Fruit fly (Drosophila melanogaster) whole organism, embryonic: ENCODE data around the gene RabX4.

Source experiments
- B-H2 ChIP-seq: fragments of 200-800 bp; sonication (Bioruptor generic); optimal IDR thresholded peaks from 2 replicates; lab custom pipeline; 2018; ENCODE audit warnings: missing biosample characterization, mild to moderate bottlenecking, missing genetic modification characterization
- C15 ChIP-seq: fragments of 200-800 bp; sonication (Bioruptor generic); IDR thresholded peaks from 3 replicates; pipeline ENCODE4 v1.3.6; 2022; ENCODE audit warnings: missing biosample characterization, missing genetic modification characterization
- CG10462 ChIP-seq: fragments of 200-800 bp; sonication (Bioruptor generic); optimal IDR thresholded peaks from 2 replicates; lab custom pipeline; 2016; ENCODE audit warnings: missing biosample characterization, missing genetic modification characterization
- CG10565 ChIP-seq: fragments of 200-800 bp; sonication (Bioruptor generic); optimal IDR thresholded peaks from 3 replicates; lab custom pipeline; 2016; ENCODE audit warnings: missing biosample characterization, mild to moderate bottlenecking, missing genetic modification characterization
- CG12071 ChIP-seq: fragments of 200-800 bp; sonication (Bioruptor generic); optimal IDR thresholded peaks from 3 replicates; lab custom pipeline; 2018; ENCODE audit warnings: missing biosample characterization, mild to moderate bottlenecking, missing genetic modification characterization
- CG15269 ChIP-seq: fragments of 200-800 bp; sonication (Bioruptor generic); optimal IDR thresholded peaks from 2 replicates; lab custom pipeline; 2018; ENCODE audit warnings: missing biosample characterization, mild to moderate bottlenecking, missing genetic modification characterization, moderate library complexity
- CG1529 ChIP-seq: fragments of 200-800 bp; sonication (Bioruptor generic); optimal IDR thresholded peaks from 3 replicates; lab custom pipeline; 2018; ENCODE audit warnings: missing biosample characterization, missing genetic modification characterization
- CG15514 ChIP-seq: fragments of 200-800 bp; sonication (Bioruptor generic); optimal IDR thresholded peaks from 3 replicates; lab custom pipeline; 2017; ENCODE audit warnings: missing biosample characterization, missing genetic modification characterization, mild to moderate bottlenecking, moderate library complexity, missing genetic modification reagents
- CG17829 ChIP-seq: fragments of 200-800 bp; optimal IDR thresholded peaks from 2 replicates; lab custom pipeline; 2019; ENCODE audit warnings: missing biosample characterization, mild to moderate bottlenecking, missing genetic modification characterization, moderate library complexity
- CG18764 ChIP-seq: fragments of 200-800 bp; sonication (Bioruptor generic); optimal IDR thresholded peaks from 3 replicates; lab custom pipeline; 2016; ENCODE audit warnings: missing biosample characterization, missing genetic modification characterization
- CG3726 ChIP-seq: fragments of 200-800 bp; sonication (Bioruptor generic); IDR thresholded peaks from 3 replicates; pipeline ENCODE4, ENCODE4 v1.3.6; 2022; ENCODE audit warnings: missing biosample characterization, missing genetic modification characterization
- CG4424 ChIP-seq: fragments of 200-800 bp; sonication (Bioruptor generic); optimal IDR thresholded peaks from 3 replicates; lab custom pipeline; 2016; ENCODE audit warnings: missing biosample characterization, missing genetic modification characterization
- CG6683 ChIP-seq: fragments of 200-800 bp; sonication (Bioruptor generic); optimal IDR thresholded peaks from 2 replicates; lab custom pipeline; 2017; ENCODE audit warnings: missing biosample characterization, mild to moderate bottlenecking, missing genetic modification characterization, missing genetic modification reagents
- CG7786 ChIP-seq: fragments of 200-800 bp; sonication (Bioruptor generic); optimal IDR thresholded peaks from 2 replicates; lab custom pipeline; 2016; ENCODE audit warnings: missing biosample characterization, missing genetic modification characterization
- CG9727 ChIP-seq: fragments of 200-800 bp; sonication (Bioruptor generic); optimal IDR thresholded peaks from 3 replicates; lab custom pipeline; 2017; ENCODE audit warnings: missing biosample characterization, mild to moderate bottlenecking, missing genetic modification characterization
- CG9817 ChIP-seq: fragments of 200-800 bp; sonication (Bioruptor generic); optimal IDR thresholded peaks from 2 replicates; lab custom pipeline; 2018; ENCODE audit warnings: missing biosample characterization, mild to moderate bottlenecking, missing genetic modification characterization, moderate library complexity
- CTCF ChIP-seq: fragments of 200-800 bp; sonication (Bioruptor generic); optimal IDR thresholded peaks from 2 replicates; lab custom pipeline; 2017; ENCODE audit warnings: missing biosample characterization, mild to moderate bottlenecking, missing genetic modification characterization, moderate library complexity
- CoRest ChIP-seq: fragments of 200-800 bp; sonication (Bioruptor generic); optimal IDR thresholded peaks from 3 replicates; lab custom pipeline; 2018; ENCODE audit warnings: missing biosample characterization, mild to moderate bottlenecking, missing genetic modification characterization, moderate library complexity
- Dref ChIP-seq: fragments of 200-800 bp; sonication (Bioruptor generic); IDR thresholded peaks from 2 replicates; pipeline ENCODE4 v1.3.6; 2022; ENCODE audit warnings: missing biosample characterization, missing genetic modification characterization
- E2f2 ChIP-seq: fragments of 200-800 bp; sonication (Bioruptor generic); IDR thresholded peaks from 2 replicates; pipeline ENCODE4 v1.3.6; 2022; ENCODE audit warnings: missing biosample characterization, missing genetic modification characterization
- Eip74EF ChIP-seq, 2 experiments: fragments of 200-800 bp in 1 of 2; fragments of >200 bp in 1 of 2; sonication (Bioruptor generic) in 1 of 2; optimal IDR thresholded peaks; 2 replicates each; lab custom pipeline; 2017 to 2019; ENCODE audit warnings: missing biosample characterization in 2 of 2, missing genetic modification characterization in 2 of 2, mild to moderate bottlenecking in 1 of 2, moderate library complexity in 1 of 2
- Ets65A ChIP-seq: fragments of 200-800 bp; sonication (Bioruptor generic); peaks from one replicate; lab custom pipeline; 2016; ENCODE audit warnings: missing biosample characterization, missing genetic modification characterization
- Hand ChIP-seq: fragments of 200-800 bp; sonication (Bioruptor generic); optimal IDR thresholded peaks from 2 replicates; lab custom pipeline; 2017; ENCODE audit warnings: mild to moderate bottlenecking, missing biosample characterization, missing genetic modification reagents, missing genetic modification characterization
- Hsf ChIP-seq: fragments of 200-800 bp; sonication (Bioruptor generic); optimal IDR thresholded peaks from 3 replicates; lab custom pipeline; 2016; ENCODE audit warnings: missing biosample characterization, missing genetic modification characterization
- MESR4 ChIP-seq: fragments of 200-800 bp; sonication (Bioruptor generic); optimal IDR thresholded peaks from 2 replicates; lab custom pipeline; 2018; ENCODE audit warnings: missing biosample characterization, mild to moderate bottlenecking, missing genetic modification characterization, moderate library complexity
- Max ChIP-seq: fragments of 200-800 bp; sonication (Bioruptor generic); optimal IDR thresholded peaks from 2 replicates; lab custom pipeline; 2016; ENCODE audit warnings: missing biosample characterization, mild to moderate bottlenecking, missing genetic modification characterization
- Meics ChIP-seq: fragments of 200-800 bp; sonication (Bioruptor generic); optimal IDR thresholded peaks from 2 replicates; lab custom pipeline; 2017; ENCODE audit warnings: missing biosample characterization, mild to moderate bottlenecking, missing genetic modification characterization
- Oaz ChIP-seq: fragments of 200-800 bp; sonication (Bioruptor generic); IDR thresholded peaks from 2 replicates; pipeline ENCODE4 v1.3.6; 2022; ENCODE audit warnings: missing biosample characterization, missing genetic modification characterization
- Oli ChIP-seq: fragments of 200-800 bp; sonication (Bioruptor generic); optimal IDR thresholded peaks from 2 replicates; lab custom pipeline; 2018; ENCODE audit warnings: missing biosample characterization, mild to moderate bottlenecking, missing genetic modification characterization, moderate library complexity
- Rfx ChIP-seq: fragments of 200-800 bp; sonication (Bioruptor generic); IDR thresholded peaks from 2 replicates; pipeline ENCODE4 v1.3.6; 2022; ENCODE audit warnings: missing biosample characterization, missing genetic modification characterization
- Scr ChIP-seq: fragments of 200-800 bp; sonication (Bioruptor generic); IDR thresholded peaks from 2 replicates; pipeline ENCODE4 v1.3.6; 2022; ENCODE audit warnings: missing biosample characterization, missing genetic modification characterization; ENCODE audit not compliant: partially characterized antibody
- Sin3A ChIP-seq: fragments of >200 bp; optimal IDR thresholded peaks from 2 replicates; lab custom pipeline; 2018
- Spps ChIP-seq: fragments of 200-800 bp; sonication (Bioruptor generic); optimal IDR thresholded peaks from 2 replicates; lab custom pipeline; 2018; ENCODE audit warnings: missing biosample characterization, mild to moderate bottlenecking, missing genetic modification characterization
- Ssrp ChIP-seq: fragments of 200-800 bp; sonication (Bioruptor generic); optimal IDR thresholded peaks from 2 replicates; lab custom pipeline; 2018; ENCODE audit warnings: missing biosample characterization, mild to moderate bottlenecking, missing genetic modification characterization, moderate library complexity
- Taf1 ChIP-seq: fragments of 200-800 bp; sonication (Bioruptor generic); IDR thresholded peaks from 2 replicates; pipeline ENCODE4 v1.3.6; 2022; ENCODE audit warnings: missing biosample characterization, missing genetic modification characterization
- Xbp1 ChIP-seq: fragments of 200-800 bp; sonication (Bioruptor generic); optimal IDR thresholded peaks from 3 replicates; lab custom pipeline; 2016; ENCODE audit warnings: missing biosample characterization, mild to moderate bottlenecking, missing genetic modification characterization
- ara ChIP-seq: fragments of 200-800 bp; sonication (Bioruptor generic); IDR thresholded peaks from 2 replicates; pipeline ENCODE4 v1.3.6; 2022; ENCODE audit warnings: missing biosample characterization, missing genetic modification characterization
- ase ChIP-seq: fragments of 200-800 bp; sonication (Bioruptor generic); IDR thresholded peaks from 3 replicates; pipeline ENCODE4 v1.3.6; 2022; ENCODE audit warnings: missing biosample characterization, missing genetic modification characterization
- crp ChIP-seq, 2 experiments: fragments of 200-800 bp; sonication (Bioruptor generic); optimal IDR thresholded peaks; 2 replicates in 1 of 2; 3 replicates in 1 of 2; lab custom pipeline; 2017; ENCODE audit warnings: missing biosample characterization in 2 of 2, missing genetic modification characterization in 2 of 2, mild to moderate bottlenecking in 1 of 2, moderate library complexity in 1 of 2
- eve ChIP-seq, 2 experiments: fragments of >200 bp; optimal IDR thresholded peaks; 2 replicates each; lab custom pipeline; 2017; ENCODE audit warnings: missing biosample characterization in 2 of 2, missing genetic modification characterization in 2 of 2
- luna ChIP-seq: fragments of 200-800 bp; sonication (Bioruptor generic); optimal IDR thresholded peaks from 2 replicates; lab custom pipeline; 2016; ENCODE audit warnings: missing biosample characterization, missing genetic modification characterization
- nmo ChIP-seq: fragments of 200-800 bp; sonication (Bioruptor generic); optimal IDR thresholded peaks from 2 replicates; lab custom pipeline; 2018; ENCODE audit warnings: missing biosample characterization, mild to moderate bottlenecking, missing genetic modification characterization, moderate library complexity
- odd ChIP-seq: fragments of 200-800 bp; sonication (Bioruptor generic); optimal IDR thresholded peaks from 2 replicates; lab custom pipeline; 2017; ENCODE audit warnings: missing biosample characterization, mild to moderate bottlenecking, missing genetic modification characterization
- phol ChIP-seq: fragments of 200-800 bp; sonication (Bioruptor generic); optimal IDR thresholded peaks from 3 replicates; lab custom pipeline; 2018; ENCODE audit warnings: missing biosample characterization, mild to moderate bottlenecking, missing genetic modification characterization, moderate library complexity
- pum ChIP-seq: fragments of 200-800 bp; sonication (Bioruptor generic); optimal IDR thresholded peaks from 2 replicates; lab custom pipeline; 2016; ENCODE audit warnings: missing biosample characterization, missing genetic modification characterization
- pzg ChIP-seq: fragments of 200-800 bp; sonication (Bioruptor generic); optimal IDR thresholded peaks from 3 replicates; lab custom pipeline; 2018; ENCODE audit warnings: missing biosample characterization, mild to moderate bottlenecking, missing genetic modification characterization, moderate library complexity
- rib ChIP-seq: fragments of 200-800 bp; sonication (Bioruptor generic); IDR thresholded peaks from 2 replicates; pipeline ENCODE4 v1.3.6; 2022; ENCODE audit warnings: missing biosample characterization, missing genetic modification characterization
- run ChIP-seq: fragments of 200-800 bp; sonication (Bioruptor generic); optimal IDR thresholded peaks from 3 replicates; lab custom pipeline; 2018; ENCODE audit warnings: missing biosample characterization, mild to moderate bottlenecking, missing genetic modification characterization
- slou ChIP-seq: fragments of 200-800 bp; sonication (Bioruptor generic); optimal IDR thresholded peaks from 3 replicates; lab custom pipeline; 2016; ENCODE audit warnings: missing biosample characterization, missing genetic modification characterization
- sqz ChIP-seq: fragments of 200-800 bp; sonication (Bioruptor generic); optimal IDR thresholded peaks from 3 replicates; lab custom pipeline; 2018; ENCODE audit warnings: missing biosample characterization, mild to moderate bottlenecking, missing genetic modification characterization
- yki ChIP-seq: fragments of >200 bp; optimal IDR thresholded peaks from 3 replicates; lab custom pipeline; 2018
- zfh1 ChIP-seq: fragments of 200-800 bp; sonication (Bioruptor generic); IDR thresholded peaks from 3 replicates; pipeline ENCODE4 v1.3.6; 2022; ENCODE audit warnings: missing biosample characterization, missing genetic modification characterization

Gene RabX4

DNA sequence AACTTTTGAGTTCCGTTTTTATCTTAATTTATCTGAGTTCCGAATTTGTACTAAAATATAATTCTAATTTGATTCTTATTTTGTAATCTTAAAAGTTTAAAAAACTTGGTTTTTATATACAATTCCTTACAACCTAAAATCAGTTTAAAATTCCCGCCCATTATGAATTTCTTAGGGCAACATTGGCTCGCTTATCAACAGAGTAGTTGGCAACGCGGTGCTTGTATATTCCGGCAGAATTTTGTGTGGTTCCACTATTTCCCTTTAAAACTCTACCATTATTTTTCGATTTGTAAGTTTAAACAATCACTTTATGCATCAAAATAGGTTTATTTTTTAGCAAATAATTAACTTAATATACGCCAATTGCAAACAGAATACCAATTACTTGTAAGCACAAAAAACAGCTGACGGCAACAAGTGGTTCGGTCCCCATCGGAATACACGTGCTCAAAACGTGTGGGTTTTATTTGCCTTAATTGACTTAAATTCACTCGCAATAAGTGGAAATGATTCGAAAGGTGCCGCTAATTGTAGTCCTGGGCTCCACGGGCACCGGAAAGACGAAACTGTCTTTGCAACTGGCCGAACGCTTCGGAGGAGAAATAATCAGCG is 48.7 kb upstream of the RabX4 start, which contains the start of the genes CG11089 and CG31381 (continued):
- TF ChIP-seq E2f2 (GFP tag; lab: Robert Waterston, UW) (peak; percentile 97), CoRest (tag; lab: Kevin White, UChicago) (no peak), CG15269 (tag; lab: Kevin White, UChicago) (no peak), Meics (GFP tag; lab: Kevin White, UChicago) (peak; percentile 32), Eip74EF (GFP tag; optimal IDR thresholded peaks at IDR 0.05; lab: Kevin White, UChicago) (no peak), CG17829 (tag; lab: Kevin White, UChicago) (peak; percentile 39), eve (GFP tag; optimal IDR thresholded peaks at IDR 0.05; lab: Kevin White, UChicago) (no peak), sqz (GFP tag; lab: Kevin White, UChicago) (no peak), pum (no peak), Scr (0 out of 2 replicates have a peak, but pooled peaks have one; percentile 4), Oli (tag; lab: Kevin White, UChicago) (no peak), run (tag; lab: Kevin White, UChicago) (peak; percentile 37), Xbp1 (GFP tag; lab: Kevin White, UChicago) (no peak), Oaz (GFP tag; lab: Robert Waterston, UW) (no peak), CG1529 (no peak), CG7786 (GFP tag; lab: Kevin White, UChicago) (no peak), Hand (GFP tag; lab: Kevin White, UChicago) (no peak), phol (tag; lab: Kevin White, UChicago) (peak; percentile 21), CG4424 (GFP tag; lab: Kevin White, UChicago) (no peak), CG15514 (GFP tag; lab: Kevin White, UChicago) (peak; percentile 83), Taf1 (GFP tag; lab: Robert Waterston, UW) (no peak), Ssrp (no peak), yki (lab: Kevin White, UChicago) (no peak), CG10565 (GFP tag; lab: Kevin White, UChicago) (no peak), rib (GFP tag; lab: Robert Waterston, UW) (no peak), nmo (GFP tag; lab: Kevin White, UChicago) (peak; percentile 36), crp (GFP tag; optimal IDR thresholded peaks at IDR 0.05; lab: Kevin White, UChicago) (peak in 1 of 2 experiments; percentile 76), CG9727 (peak; percentile 46), pzg (GFP tag; lab: Kevin White, UChicago) (peak; percentile 50), slou (GFP tag; lab: Kevin White, UChicago) (no peak), CG10462 (GFP tag; lab: Kevin White, UChicago) (no peak), Hsf (GFP tag; lab: Kevin White, UChicago) (no peak), CG9817 (no peak), odd (GFP tag; lab: Kevin White, UChicago) (no peak), Max (GFP tag; lab: Kevin White, UChicago) (peak; percentile 66), Spps (tag; lab: Kevin White, UChicago) (no peak), CG12071 (GFP tag; lab: Kevin White, UChicago) (no peak), Ets65A (peak; percentile 14), ara (GFP tag; lab: Robert Waterston, UW) (no peak), C15 (GFP tag; lab: Robert Waterston, UW) (no peak), Rfx (GFP tag; lab: Robert Waterston, UW) (no peak), CG18764 (GFP tag; lab: Kevin White, UChicago) (no peak), CG6683 (GFP tag; lab: Kevin White, UChicago) (peak; percentile 14), ase (no peak), Dref (GFP tag; lab: Robert Waterston, UW) (no peak), CTCF (no peak), luna (GFP tag; lab: Kevin White, UChicago) (no peak), Sin3A (lab: Kevin White, UChicago) (peak; percentile 6), MESR4 (GFP tag; lab: Kevin White, UChicago) (peak; percentile 22), CG3726 (GFP tag; lab: Robert Waterston, UW) (no peak), B-H2 (GFP tag; lab: Kevin White, UChicago) (no peak), zfh1 (no peak)
